Worm (Caenorhabditis elegans) whole organism, L4 larva: ENCODE measurements around the gene nkcc-1.

Experiments
- aly-2 ChIP-seq: sonication (generic microtip); optimal IDR thresholded peaks from 2 replicates; lab custom pipeline; 2018; ENCODE audit warnings: missing biosample characterization, missing genetic modification characterization
- arid-1 ChIP-seq: fragments of 200-800 bp; sonication (Bioruptor generic); conservative IDR thresholded peaks from 2 replicates; pipeline ENCODE4 v1.3.6; 2022; ENCODE audit warnings: missing genetic modification reagents, missing genetic modification characterization, missing compliant biosample characterization
- ceh-82 ChIP-seq: sonication (generic microtip); optimal IDR thresholded peaks from 2 replicates; lab custom pipeline; 2017; ENCODE audit warnings: missing biosample characterization, missing genetic modification characterization
- dpl-1 ChIP-seq: fragments of 150-350 bp; optimal IDR thresholded peaks from 2 replicates; lab custom pipeline; 2014; ENCODE audit warnings: missing biosample characterization, missing genetic modification reagents, missing genetic modification characterization
- fos-1 ChIP-seq: fragments of 150-350 bp; optimal IDR thresholded peaks from 2 replicates; lab custom pipeline; 2014; ENCODE audit warnings: missing biosample characterization, missing genetic modification characterization
- hlh-30 ChIP-seq: sonication (generic microtip); optimal IDR thresholded peaks from 2 replicates; lab custom pipeline; 2017; ENCODE audit warnings: antibody characterized with exemption, mild to moderate bottlenecking, missing genetic modification characterization, missing compliant biosample characterization; ENCODE audit not compliant: insufficient read depth
- lir-3 ChIP-seq: sonication (generic microtip); optimal IDR thresholded peaks from 2 replicates; lab custom pipeline; 2016; ENCODE audit warnings: mild to moderate bottlenecking, missing genetic modification characterization, missing compliant biosample characterization
- madf-9 ChIP-seq: fragments of 200-800 bp; sonication (Bioruptor generic); conservative IDR thresholded peaks from 2 replicates; pipeline ENCODE4 v1.3.6; 2022; ENCODE audit warnings: missing genetic modification reagents, missing genetic modification characterization, missing compliant biosample characterization
- nhr-41 ChIP-seq: fragments of 200-800 bp; sonication (Bioruptor generic); IDR thresholded peaks from 2 replicates; pipeline ENCODE4 v1.3.6; 2022; ENCODE audit warnings: missing genetic modification reagents, missing genetic modification characterization, missing compliant biosample characterization
- tag-97 ChIP-seq: fragments of 200-800 bp; sonication (Bioruptor generic); IDR thresholded peaks from 2 replicates; pipeline ENCODE4 v1.3.6; 2022; ENCODE audit warnings: missing genetic modification characterization, missing compliant biosample characterization
- tra-1 ChIP-seq: fragments of 200-800 bp; sonication (Bioruptor generic); IDR thresholded peaks from 2 replicates; pipeline ENCODE4 v1.3.6; 2022; ENCODE audit warnings: missing genetic modification reagents, missing genetic modification characterization, missing compliant biosample characterization
- unc-62 ChIP-seq, 3 experiments: fragments of 150-350 bp in 1 of 3; sonication (generic microtip); optimal IDR thresholded peaks in 2 of 3; peaks in 1 of 3; 1 replicate in 1 of 3; 2 replicates in 2 of 3; lab custom pipeline; 2014 to 2017; ENCODE audit warnings: missing biosample characterization in 3 of 3, missing genetic modification characterization in 3 of 3, missing genetic modification reagents in 3 of 3, missing genotype in 1 of 3
- zip-11 ChIP-seq: fragments of 200-800 bp; sonication (Bioruptor generic); IDR thresholded peaks from 2 replicates; pipeline ENCODE4 v1.3.6; 2022; ENCODE audit warnings: missing genetic modification characterization, missing compliant biosample characterization
- ztf-11 ChIP-seq: fragments of 150-350 bp; optimal IDR thresholded peaks from 2 replicates; lab custom pipeline; 2014; ENCODE audit warnings: missing biosample characterization, missing genetic modification characterization

DNA sequence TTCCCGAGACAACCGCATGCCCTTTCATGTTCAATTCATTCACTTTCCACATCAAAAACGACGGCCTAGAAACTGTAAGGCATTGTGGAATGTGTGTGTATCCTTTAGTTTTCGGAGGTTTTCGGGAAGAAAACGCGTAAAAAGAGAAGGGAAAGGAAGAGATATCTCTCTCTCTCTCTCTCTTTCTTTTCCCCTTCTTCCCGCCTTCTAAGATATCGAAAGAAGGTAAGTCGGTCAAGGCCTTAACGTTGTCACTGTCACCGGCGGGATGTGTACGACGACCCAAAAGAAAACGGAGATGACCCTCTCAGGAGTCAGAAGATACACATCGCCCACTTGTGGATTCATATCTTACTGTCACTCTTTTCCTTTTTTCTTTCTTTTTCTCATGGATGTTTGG is 34.1 kb downstream of the nkcc-1 start:
- TF ChIP-seq unc-62 (GFP tag; optimal IDR thresholded peaks at IDR 0.05 in 1 of 2; lab: Kevin White, UChicago) (peak in 1 of 2 experiments; percentile 83), unc-62 (tag; optimal IDR thresholded peaks at IDR 0.05; lab: Kevin White, UChicago) (no peak), lir-3 (tag; lab: Kevin White, UChicago) (no peak), fos-1 (tag; lab: Kevin White, UChicago) (no peak), nhr-41 (GFP tag; lab: Robert Waterston, UW) (no peak), aly-2 (tag; lab: Kevin White, UChicago) (no peak), zip-11 (GFP tag; lab: Robert Waterston, UW) (no peak), tra-1 (GFP tag; lab: Robert Waterston, UW) (no peak), madf-9 (no peak), arid-1 (no peak), ceh-82 (no peak), ztf-11 (tag; lab: Kevin White, UChicago) (no peak), tag-97 (GFP tag; lab: Robert Waterston, UW) (no peak), hlh-30 (tag; lab: Kevin White, UChicago) (peak; percentile 41), dpl-1 (GFP tag; lab: Kevin White, UChicago) (no peak)
